Worm (Caenorhabditis elegans) whole organism, late embryonic: ENCODE data around the gene T22G5.1.

Experiments
- F13H6.1 ChIP-seq: sonication (generic microtip); optimal IDR thresholded peaks from 2 replicates; lab custom pipeline; 2016; ENCODE audit warnings: missing genetic modification characterization, missing compliant biosample characterization
- T23F11.4 ChIP-seq: fragments of 200-800 bp; sonication (Bioruptor generic); optimal IDR thresholded peaks from 2 replicates; lab custom pipeline; 2018; ENCODE audit warnings: mild to moderate bottlenecking, missing genetic modification characterization, missing compliant biosample characterization
- Y22D7AL.16 ChIP-seq: sonication (generic microtip); optimal IDR thresholded peaks from 2 replicates; lab custom pipeline; 2016; ENCODE audit warnings: missing genetic modification characterization, missing compliant biosample characterization
- ama-1 ChIP-seq: fragments of 150-350 bp; optimal IDR thresholded peaks from 2 replicates; lab custom pipeline; 2014
- ceh-14 ChIP-seq: sonication (generic microtip); optimal IDR thresholded peaks from 2 replicates; lab custom pipeline; 2016; ENCODE audit warnings: missing genotype, missing genetic modification characterization, missing compliant biosample characterization
- ceh-18 ChIP-seq: sonication (generic microtip); optimal IDR thresholded peaks from 2 replicates; lab custom pipeline; 2016; ENCODE audit warnings: missing genetic modification characterization, missing compliant biosample characterization
- ceh-19 ChIP-seq: fragments of 200-800 bp; sonication (Bioruptor generic); optimal IDR thresholded peaks from 2 replicates; lab custom pipeline; 2018; ENCODE audit warnings: mild to moderate bottlenecking, missing genetic modification characterization, missing compliant biosample characterization
- ceh-22 ChIP-seq: sonication (generic microtip); optimal IDR thresholded peaks from 2 replicates; lab custom pipeline; 2017; ENCODE audit warnings: missing biosample characterization, missing genetic modification characterization
- ceh-30 ChIP-seq: fragments of 150-350 bp; optimal IDR thresholded peaks from 2 replicates; lab custom pipeline; 2014; ENCODE audit warnings: missing biosample characterization, missing genetic modification characterization
- ceh-34 ChIP-seq: sonication (generic microtip); optimal IDR thresholded peaks from 2 replicates; lab custom pipeline; 2016; ENCODE audit warnings: mild to moderate bottlenecking, missing genetic modification characterization, missing compliant biosample characterization
- ceh-45 ChIP-seq: fragments of 200-800 bp; sonication (Bioruptor generic); IDR thresholded peaks from 2 replicates; pipeline ENCODE4 v1.3.6; 2022; ENCODE audit warnings: missing genetic modification reagents, missing genetic modification characterization, missing compliant biosample characterization
- ceh-6 ChIP-seq: fragments of 200-800 bp; sonication (Bioruptor generic); optimal IDR thresholded peaks from 2 replicates; lab custom pipeline; 2018; ENCODE audit warnings: mild to moderate bottlenecking, missing genetic modification characterization, missing compliant biosample characterization
- ceh-9 ChIP-seq: sonication (generic microtip); optimal IDR thresholded peaks from 2 replicates; lab custom pipeline; 2016; ENCODE audit warnings: mild to moderate bottlenecking, missing genetic modification characterization, inconsistent platforms, missing compliant biosample characterization
- dve-1 ChIP-seq: sonication (generic microtip); optimal IDR thresholded peaks from 2 replicates; lab custom pipeline; 2017; ENCODE audit warnings: antibody characterized with exemption, mild to moderate bottlenecking, missing genetic modification characterization, missing compliant biosample characterization
- elt-2 ChIP-seq: sonication (generic microtip); optimal IDR thresholded peaks from 2 replicates; lab custom pipeline; 2016; ENCODE audit warnings: missing genetic modification reagents, missing genetic modification characterization, missing compliant biosample characterization
- eyg-1 ChIP-seq: sonication (generic microtip); optimal IDR thresholded peaks from 2 replicates; lab custom pipeline; 2016; ENCODE audit warnings: missing genotype, missing genetic modification characterization, missing compliant biosample characterization
- fkh-10 ChIP-seq: fragments of 150-350 bp; optimal IDR thresholded peaks from 2 replicates; lab custom pipeline; 2014; ENCODE audit warnings: missing biosample characterization, missing genetic modification reagents, missing genetic modification characterization
- gmeb-2 ChIP-seq: sonication (generic microtip); optimal IDR thresholded peaks from 2 replicates; lab custom pipeline; 2016; ENCODE audit warnings: missing genetic modification characterization, inconsistent platforms, missing compliant biosample characterization
- hlh-30 ChIP-seq: sonication (generic microtip); optimal IDR thresholded peaks from 2 replicates; lab custom pipeline; 2017; ENCODE audit warnings: antibody characterized with exemption, missing genetic modification characterization, missing compliant biosample characterization; ENCODE audit not compliant: insufficient read depth
- lin-11 ChIP-seq: fragments of 200-800 bp; sonication (Bioruptor generic); optimal IDR thresholded peaks from 2 replicates; lab custom pipeline; 2018; ENCODE audit warnings: mild to moderate bottlenecking, missing genetic modification characterization, missing compliant biosample characterization
- nhr-11 ChIP-seq: fragments of 150-350 bp; optimal IDR thresholded peaks from 2 replicates; lab custom pipeline; 2014; ENCODE audit warnings: missing biosample characterization, missing genetic modification characterization
- nhr-232 ChIP-seq: sonication (generic microtip); optimal IDR thresholded peaks from 2 replicates; lab custom pipeline; 2016; ENCODE audit warnings: missing genetic modification characterization, missing compliant biosample characterization
- pag-3 ChIP-seq: sonication (generic microtip); optimal IDR thresholded peaks from 2 replicates; lab custom pipeline; 2016; ENCODE audit warnings: missing compliant biosample characterization, missing genetic modification characterization, borderline replicate concordance
- pax-1 ChIP-seq: fragments of 150-350 bp; optimal IDR thresholded peaks from 2 replicates; lab custom pipeline; 2014; ENCODE audit warnings: missing biosample characterization, missing genetic modification characterization
- pha-2 ChIP-seq: sonication (generic microtip); optimal IDR thresholded peaks from 2 replicates; lab custom pipeline; 2017; ENCODE audit warnings: mild to moderate bottlenecking, missing genetic modification characterization, missing compliant biosample characterization
- pha-4 ChIP-seq: fragments of 150-350 bp; optimal IDR thresholded peaks from 2 replicates; lab custom pipeline; 2018; ENCODE audit warnings: missing biosample characterization, missing genetic modification reagents, missing genetic modification characterization
- pros-1 ChIP-seq: fragments of 150-350 bp; optimal IDR thresholded peaks from 2 replicates; lab custom pipeline; 2014; ENCODE audit warnings: missing biosample characterization, missing genetic modification reagents, missing genetic modification characterization
- ref-2 ChIP-seq: sonication (generic microtip); optimal IDR thresholded peaks from 2 replicates; lab custom pipeline; 2016; ENCODE audit warnings: missing genetic modification characterization, missing compliant biosample characterization
- sdc-2 ChIP-seq: sonication (generic microtip); optimal IDR thresholded peaks from 2 replicates; lab custom pipeline; 2016; ENCODE audit warnings: missing genotype, missing genetic modification characterization, missing compliant biosample characterization
- sox-4 ChIP-seq: sonication (generic microtip); optimal IDR thresholded peaks from 2 replicates; lab custom pipeline; 2017; ENCODE audit warnings: mild to moderate bottlenecking, missing genetic modification characterization, inconsistent platforms, missing compliant biosample characterization
- syd-9 ChIP-seq: sonication (generic microtip); optimal IDR thresholded peaks from 2 replicates; lab custom pipeline; 2016; ENCODE audit warnings: mild to moderate bottlenecking, missing genetic modification characterization, moderate library complexity, missing compliant biosample characterization
- tbx-2 ChIP-seq: sonication (generic microtip); optimal IDR thresholded peaks from 2 replicates; lab custom pipeline; 2016; ENCODE audit warnings: missing genetic modification characterization, missing compliant biosample characterization
- tbx-7 ChIP-seq: sonication (generic microtip); optimal IDR thresholded peaks from 2 replicates; lab custom pipeline; 2016; ENCODE audit warnings: missing genotype, missing genetic modification characterization, missing compliant biosample characterization
- ttx-3 ChIP-seq: sonication (generic microtip); optimal IDR thresholded peaks from 2 replicates; lab custom pipeline; 2016; ENCODE audit warnings: missing genetic modification reagents, missing genetic modification characterization, missing compliant biosample characterization
- unc-3 ChIP-seq, 2 experiments: fragments of 200-800 bp in 1 of 2; sonication (Bioruptor generic) in 1 of 2; sonication (generic microtip) in 1 of 2; conservative IDR thresholded peaks in 1 of 2; optimal IDR thresholded peaks in 1 of 2; 2 replicates each; pipeline versions ENCODE4 v1.3.6 to Lab custom; 2016 to 2022; ENCODE audit warnings: missing compliant biosample characterization in 2 of 2, missing genetic modification characterization in 2 of 2, missing genetic modification reagents in 1 of 2
- unc-42 ChIP-seq: sonication (generic microtip); optimal IDR thresholded peaks from 2 replicates; lab custom pipeline; 2016; ENCODE audit warnings: missing genotype, missing genetic modification characterization, missing compliant biosample characterization
- unc-55 ChIP-seq: sonication (generic microtip); optimal IDR thresholded peaks from 2 replicates; lab custom pipeline; 2017; ENCODE audit warnings: missing biosample characterization, missing genetic modification reagents, missing genetic modification characterization
- unc-86 ChIP-seq: sonication (generic microtip); optimal IDR thresholded peaks from 2 replicates; lab custom pipeline; 2016; ENCODE audit warnings: missing genetic modification characterization, missing compliant biosample characterization

T22G5.1 gene

DNA sequence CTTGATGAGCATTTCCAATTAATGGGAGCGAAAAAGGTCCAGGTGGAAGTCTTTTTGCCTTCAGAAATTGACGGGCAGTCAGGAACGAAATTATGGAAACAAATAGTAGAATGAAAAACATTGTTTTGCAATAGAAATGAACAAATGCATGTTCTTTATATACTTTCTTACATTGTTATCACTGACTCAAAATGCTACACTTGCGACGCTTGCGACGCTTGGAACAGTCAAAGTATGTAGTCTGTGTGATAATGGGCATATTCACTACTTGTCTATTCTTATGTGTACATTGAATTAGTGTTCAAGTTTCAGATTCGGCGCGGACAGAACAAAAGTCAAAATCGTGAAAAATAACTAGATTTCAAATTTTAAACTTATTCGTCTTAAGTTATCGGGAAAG is 21.7 kb downstream of the T22G5.1 start, which contains the start of gene cyp-35C1:
Gene cyp-35C1, minus strand, starts transcription at position 132 of the 400 bp plus-strand sequence.
- TF ChIP-seq fkh-10 (GFP tag; lab: Kevin White, UChicago) (no peak), ref-2 (tag; lab: Kevin White, UChicago) (no peak), tbx-2 (tag; lab: Kevin White, UChicago) (no peak), Y22D7AL.16 (tag; lab: Kevin White, UChicago) (no peak), sox-4 (tag; lab: Kevin White, UChicago) (no peak), ceh-45 (no peak), sdc-2 (tag; lab: Kevin White, UChicago) (no peak), elt-2 (peak; percentile 22)

DNA sequence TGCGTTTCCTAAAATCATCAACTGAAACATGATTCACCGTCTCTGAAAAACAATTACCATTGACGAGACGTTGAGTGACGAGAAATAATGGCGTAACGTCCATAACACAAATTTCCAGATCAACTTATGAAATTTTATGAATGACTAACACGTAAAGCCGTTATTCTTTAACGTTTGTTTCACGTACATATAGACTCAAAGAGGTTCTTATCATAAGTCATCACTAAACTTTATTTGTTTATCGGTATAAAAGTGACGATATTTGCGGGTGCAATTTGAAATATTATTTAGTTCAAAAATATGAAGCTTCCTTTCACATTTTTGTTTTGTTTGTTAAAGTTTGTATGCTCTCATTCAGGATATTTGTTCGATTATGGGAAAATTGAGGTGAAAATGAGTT is 22.6 kb downstream of the T22G5.1 start, which contains the start of gene oac-3:
Gene oac-3, plus strand, starts transcription at position 301 of the 400 bp plus-strand sequence.
- TF ChIP-seq ttx-3 (tag; lab: Kevin White, UChicago) (no peak), ama-1 (lab: Kevin White, UChicago) (no peak), ceh-22 (tag; lab: Kevin White, UChicago) (no peak), gmeb-2 (tag; lab: Kevin White, UChicago) (no peak), ceh-34 (tag; lab: Kevin White, UChicago) (no peak), pax-1 (no peak), dve-1 (no peak), unc-86 (no peak), pha-4 (no peak), syd-9 (tag; lab: Kevin White, UChicago) (no peak), eyg-1 (tag; lab: Kevin White, UChicago) (no peak), nhr-11 (tag; lab: Kevin White, UChicago) (no peak), sdc-2 (tag; lab: Kevin White, UChicago) (no peak), ceh-18 (tag; lab: Kevin White, UChicago) (no peak), nhr-232 (no peak), ceh-30 (tag; lab: Kevin White, UChicago) (no peak), ceh-19 (GFP tag; lab: Kevin White, UChicago) (no peak), T23F11.4 (no peak)
- TF ChIP-seq, all 69 proteins: peak for 0

DNA sequence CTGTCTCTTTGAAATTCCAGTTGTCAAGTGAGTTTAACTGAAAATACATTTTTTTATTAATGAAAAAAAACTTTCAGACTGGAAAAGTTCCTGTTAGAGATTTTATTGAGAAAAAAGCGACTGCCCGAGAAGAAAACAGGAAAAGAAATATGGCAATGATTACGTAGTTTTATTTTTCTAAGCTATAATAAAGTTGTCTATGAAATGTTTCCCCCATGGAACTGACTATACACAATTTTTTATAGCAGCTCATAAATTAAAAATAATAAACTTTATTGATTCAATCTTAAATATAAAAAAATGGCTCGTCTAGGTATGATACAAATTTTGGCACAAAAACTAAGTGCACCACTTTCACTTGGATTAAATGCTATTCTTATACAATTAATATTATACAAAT is 25.9 kb downstream of the T22G5.1 start, which contains the start of gene C06B3.1:
Gene C06B3.1, plus strand, starts transcription at position 301 of the 400 bp plus-strand sequence.
- no peak for TF ChIP-seq lin-11
- no peak for TF ChIP-seq ceh-9 (tag; lab: Kevin White, UChicago)
- TF ChIP-seq gmeb-2 (tag; lab: Kevin White, UChicago): no peak
- TF ChIP-seq unc-3 (GFP tag; conservative IDR thresholded peaks at IDR 0.05; lab: Robert Waterston, UW): no peak
- TF ChIP-seq unc-3 (tag; optimal IDR thresholded peaks at IDR 0.05; lab: Kevin White, UChicago): no peak
- TF ChIP-seq ref-2 (tag; lab: Kevin White, UChicago): no peak
- TF ChIP-seq tbx-2 (tag; lab: Kevin White, UChicago): no peak
- TF ChIP-seq ceh-6: no peak
- TF ChIP-seq F13H6.1 (tag; lab: Kevin White, UChicago): no peak
- no peak for TF ChIP-seq unc-42 (tag; lab: Kevin White, UChicago)
- TF ChIP-seq tbx-7 (tag; lab: Kevin White, UChicago): no peak
- no peak for TF ChIP-seq hlh-30 (tag; lab: Kevin White, UChicago)
- no peak for TF ChIP-seq pha-2 (tag; lab: Kevin White, UChicago)
- no peak for TF ChIP-seq sdc-2 (tag; lab: Kevin White, UChicago)
- no peak for TF ChIP-seq pros-1 (tag; lab: Kevin White, UChicago)
- TF ChIP-seq ceh-14 (tag; lab: Kevin White, UChicago): no peak
- TF ChIP-seq unc-55 (GFP tag; lab: Kevin White, UChicago): no peak
- no peak for TF ChIP-seq pag-3 (tag; lab: Kevin White, UChicago)
- TF ChIP-seq, all 69 proteins: peak for 0
